Fruit fly (Drosophila melanogaster) Kc167 (cell line): ENCODE data around the gene Tm2.

Experiments
- Myc ChIP-seq: fragments of >200 bp; optimal IDR thresholded peaks from 2 replicates; lab custom pipeline; 2017; ENCODE audit warnings: missing external identifiers
- ttk ChIP-seq: sonication (Bioruptor generic); optimal IDR thresholded peaks from 2 replicates; lab custom pipeline; 2017; ENCODE audit warnings: missing external identifiers

DNA sequence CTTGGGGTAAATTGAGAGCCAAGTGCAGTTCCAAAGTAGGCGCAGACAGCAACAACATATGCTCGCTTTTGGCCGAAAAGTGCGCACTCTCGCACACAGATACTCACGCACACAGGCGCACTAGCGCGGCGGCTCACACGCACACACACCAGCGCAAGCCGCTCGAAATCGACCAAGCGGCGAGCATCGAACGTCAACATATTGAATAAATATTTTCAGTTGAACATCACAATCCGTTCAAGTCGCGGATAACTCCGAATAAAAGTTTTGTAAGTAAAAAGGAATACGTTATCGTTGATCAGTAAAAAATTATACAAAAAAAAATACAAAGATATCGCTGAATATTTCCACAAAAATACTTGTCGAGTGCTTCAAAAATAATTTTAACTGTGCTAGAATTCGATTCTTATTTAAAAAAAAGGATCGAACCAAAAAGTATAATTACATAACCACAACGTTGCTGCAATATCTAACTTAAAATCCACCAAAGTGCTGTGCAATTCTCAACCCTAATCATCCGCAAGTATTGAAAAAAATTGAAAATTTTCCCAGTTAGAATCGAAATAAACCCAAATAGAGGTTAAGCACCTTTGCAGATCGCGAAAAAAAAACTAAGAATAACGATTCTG, 28.5 kb upstream of the Tm2 start:
- TF ChIP-seq Myc (lab: Kevin White, UChicago) = no peak
- no peak for TF ChIP-seq ttk (lab: Kevin White, UChicago)
